Worm (Caenorhabditis elegans): ENCODE results near the gene delm-1.
A peak's percentile ranks its signal among the peaks of the same experiment; 100 is the strongest.

Gene delm-1

ce11 chrIV:9130605-9131004 is 4.7 kb downstream of the delm-1 start:
- peak; percentile 30 for TF ChIP-seq nhr-102 (tag; optimal IDR thresholded peaks at IDR 0.05)
- TF ChIP-seq lin-29 (GFP tag; IDR thresholded peaks at IDR 0.05) = no peak
- peak; percentile 88 for TF ChIP-seq snpc-1.2 (GFP tag; IDR thresholded peaks at IDR 0.05)
- peak; percentile 57 for TF ChIP-seq Y48G9A.11 (GFP tag; IDR thresholded peaks at IDR 0.05)
- no peak for TF ChIP-seq daf-16 (GFP tag; optimal IDR thresholded peaks at IDR 0.05)
- peak; percentile 19 for TF ChIP-seq daf-16 (tag; optimal IDR thresholded peaks at IDR 0.05)
- TF ChIP-seq lin-13 (GFP tag; optimal IDR thresholded peaks at IDR 0.05) = peak; percentile 13
- TF ChIP-seq Y105C5A.15 (GFP tag; IDR thresholded peaks at IDR 0.05) = 0 out of 2 replicates have a peak, but pooled peaks have one; percentile 11
- 0 out of 2 replicates have a peak, but pooled peaks have one; percentile 26 for TF ChIP-seq nhr-41 (GFP tag; IDR thresholded peaks at IDR 0.05)
- 0 out of 2 replicates have a peak, but pooled peaks have one; percentile 27 for TF ChIP-seq zfp-3 (GFP tag; conservative IDR thresholded peaks at IDR 0.05)
- TF ChIP-seq lim-7 (GFP tag; IDR thresholded peaks at IDR 0.05) = 0 out of 2 replicates have a peak, but pooled peaks have one; percentile 43
- no peak for TF ChIP-seq cey-2 (tag; optimal IDR thresholded peaks at IDR 0.05; ENCODE audit: borderline replicate concordance, insufficient read depth)
- 0 out of 2 replicates have a peak, but pooled peaks have one; percentile 18 for TF ChIP-seq php-3 (GFP tag; IDR thresholded peaks at IDR 0.05)
- peak; percentile 73 for TF ChIP-seq T26A8.4 (GFP tag; IDR thresholded peaks at IDR 0.05)
- peak; percentile 33 for TF ChIP-seq lin-38 (GFP tag; IDR thresholded peaks at IDR 0.05)
- TF ChIP-seq ama-1 (optimal IDR thresholded peaks at IDR 0.05) = no peak
- no peak for TF ChIP-seq rbr-2 (tag; optimal IDR thresholded peaks at IDR 0.05)
- peak; percentile 70 for TF ChIP-seq arid-1 (GFP tag; conservative IDR thresholded peaks at IDR 0.05)
- no peak for TF ChIP-seq nhr-77 (tag; optimal IDR thresholded peaks at IDR 0.05)
- TF ChIP-seq nhr-28 (tag; optimal IDR thresholded peaks at IDR 0.05) = no peak
- no peak for TF ChIP-seq mdt-29 (GFP tag; IDR thresholded peaks at IDR 0.05)
- TF ChIP-seq F49E8.2 (tag; optimal IDR thresholded peaks at IDR 0.05; ENCODE audit: borderline replicate concordance) = peak; percentile 51

- TF ChIP-seq R02D3.7 (tag; optimal IDR thresholded peaks at IDR 0.05) (no peak), nhr-111 (GFP tag; optimal IDR thresholded peaks at IDR 0.05) (no peak), hmg-1.1 (GFP tag; IDR thresholded peaks at IDR 0.05) (0 out of 2 replicates have a peak, but pooled peaks have one; percentile 41), nhr-77 (tag; optimal IDR thresholded peaks at IDR 0.05) (no peak), snpc-4 (tag; optimal IDR thresholded peaks at IDR 0.05) (no peak), mxl-3 (GFP tag; optimal IDR thresholded peaks at IDR 0.05) (peak; percentile 67), dmd-9 (GFP tag; IDR thresholded peaks at IDR 0.05) (no peak), tag-97 (GFP tag; IDR thresholded peaks at IDR 0.05) (no peak), zip-2 (tag; optimal IDR thresholded peaks at IDR 0.05) (no peak), nhr-25 (tag; optimal IDR thresholded peaks at IDR 0.05; ENCODE audit: borderline replicate concordance, insufficient read depth) (peak; percentile 51), hlh-30 (tag; optimal IDR thresholded peaks at IDR 0.05; ENCODE audit: insufficient read depth) (peak; percentile 72), pha-4 (GFP tag; IDR thresholded peaks at IDR 0.05) (no peak), pha-4 (tag; optimal IDR thresholded peaks at IDR 0.05) (no peak), lir-3 (tag; optimal IDR thresholded peaks at IDR 0.05) (no peak), aha-1 (tag) (peak; percentile 81), Y75B8A.6 (GFP tag; IDR thresholded peaks at IDR 0.05) (no peak), hlh-11 (tag; optimal IDR thresholded peaks at IDR 0.05) (peak; percentile 56), F37D6.2 (tag; optimal IDR thresholded peaks at IDR 0.05) (no peak), lsy-2 (tag; optimal IDR thresholded peaks at IDR 0.05) (no peak), attf-4 (tag; optimal IDR thresholded peaks at IDR 0.05) (no peak), nhr-28 (tag; optimal IDR thresholded peaks at IDR 0.05) (peak; percentile 74), dve-1 (tag; optimal IDR thresholded peaks at IDR 0.05; ENCODE audit: insufficient read depth) (no peak), daf-12 (tag; optimal IDR thresholded peaks at IDR 0.05) (no peak), spr-3 (GFP tag; optimal IDR thresholded peaks at IDR 0.05) (no peak), daf-16 (GFP tag; optimal IDR thresholded peaks at IDR 0.05) (no peak), daf-16 (tag; optimal IDR thresholded peaks at IDR 0.05) (no peak), nhr-41 (GFP tag; IDR thresholded peaks at IDR 0.05) (no peak), egl-27 (tag; optimal IDR thresholded peaks at IDR 0.05) (no peak), lin-13 (GFP tag; optimal IDR thresholded peaks at IDR 0.05) (no peak), ama-1 (optimal IDR thresholded peaks at IDR 0.05) (no peak), daf-8 (GFP tag; IDR thresholded peaks at IDR 0.05) (no peak), aly-2 (tag; optimal IDR thresholded peaks at IDR 0.05) (no peak), ceh-32 (tag; optimal IDR thresholded peaks at IDR 0.05; ENCODE audit: poor library complexity) (no peak), nhr-10 (tag; optimal IDR thresholded peaks at IDR 0.05) (no peak), ceh-44 (GFP tag; IDR thresholded peaks at IDR 0.05) (no peak)
These were observed 13.7 kb downstream of the delm-1 start for ce11 chrIV:9121545-9121944.

Measured in whole organism, L4 larva.